Worm (Caenorhabditis elegans) whole organism, late embryonic: ENCODE data around the gene acdh-10.

Experiments
- C08G9.2 ChIP-seq: sonication (generic microtip); optimal IDR thresholded peaks from 2 replicates; lab custom pipeline; 2016; ENCODE audit warnings: mild to moderate bottlenecking, missing genetic modification characterization, moderate library complexity, missing compliant biosample characterization
- F13H6.1 ChIP-seq: sonication (generic microtip); optimal IDR thresholded peaks from 2 replicates; lab custom pipeline; 2016; ENCODE audit warnings: missing genetic modification characterization, missing compliant biosample characterization
- K02D7.2 ChIP-seq: sonication (generic microtip); optimal IDR thresholded peaks from 2 replicates; lab custom pipeline; 2017; ENCODE audit warnings: mild to moderate bottlenecking, missing genetic modification characterization, missing compliant biosample characterization
- T23F11.4 ChIP-seq: fragments of 200-800 bp; sonication (Bioruptor generic); optimal IDR thresholded peaks from 2 replicates; lab custom pipeline; 2018; ENCODE audit warnings: mild to moderate bottlenecking, missing genetic modification characterization, missing compliant biosample characterization
- ama-1 ChIP-seq: fragments of 150-350 bp; optimal IDR thresholded peaks from 2 replicates; lab custom pipeline; 2014
- ceh-14 ChIP-seq: sonication (generic microtip); optimal IDR thresholded peaks from 2 replicates; lab custom pipeline; 2016; ENCODE audit warnings: missing genotype, missing genetic modification characterization, missing compliant biosample characterization
- ceh-18 ChIP-seq: sonication (generic microtip); optimal IDR thresholded peaks from 2 replicates; lab custom pipeline; 2016; ENCODE audit warnings: missing genetic modification characterization, missing compliant biosample characterization
- ceh-19 ChIP-seq: fragments of 200-800 bp; sonication (Bioruptor generic); optimal IDR thresholded peaks from 2 replicates; lab custom pipeline; 2018; ENCODE audit warnings: mild to moderate bottlenecking, missing genetic modification characterization, missing compliant biosample characterization
- ceh-22 ChIP-seq: sonication (generic microtip); optimal IDR thresholded peaks from 2 replicates; lab custom pipeline; 2017; ENCODE audit warnings: missing biosample characterization, missing genetic modification characterization
- ceh-30 ChIP-seq: fragments of 150-350 bp; optimal IDR thresholded peaks from 2 replicates; lab custom pipeline; 2014; ENCODE audit warnings: missing biosample characterization, missing genetic modification characterization
- ceh-48 ChIP-seq: sonication (generic microtip); optimal IDR thresholded peaks from 2 replicates; lab custom pipeline; 2016; ENCODE audit warnings: missing genetic modification characterization, inconsistent platforms, missing compliant biosample characterization
- ceh-9 ChIP-seq: sonication (generic microtip); optimal IDR thresholded peaks from 2 replicates; lab custom pipeline; 2016; ENCODE audit warnings: mild to moderate bottlenecking, missing genetic modification characterization, inconsistent platforms, missing compliant biosample characterization
- dve-1 ChIP-seq: sonication (generic microtip); optimal IDR thresholded peaks from 2 replicates; lab custom pipeline; 2017; ENCODE audit warnings: antibody characterized with exemption, mild to moderate bottlenecking, missing genetic modification characterization, missing compliant biosample characterization
- elt-2 ChIP-seq: sonication (generic microtip); optimal IDR thresholded peaks from 2 replicates; lab custom pipeline; 2016; ENCODE audit warnings: missing genetic modification reagents, missing genetic modification characterization, missing compliant biosample characterization
- fax-1 ChIP-seq: sonication (generic microtip); optimal IDR thresholded peaks from 2 replicates; lab custom pipeline; 2016; ENCODE audit warnings: missing genotype, missing genetic modification characterization, missing compliant biosample characterization
- fkh-10 ChIP-seq: fragments of 150-350 bp; optimal IDR thresholded peaks from 2 replicates; lab custom pipeline; 2014; ENCODE audit warnings: missing biosample characterization, missing genetic modification reagents, missing genetic modification characterization
- hlh-13 ChIP-seq: fragments of 200-800 bp; sonication (Bioruptor generic); optimal IDR thresholded peaks from 2 replicates; lab custom pipeline; 2018; ENCODE audit warnings: mild to moderate bottlenecking, missing genetic modification characterization, missing compliant biosample characterization
- hlh-6 ChIP-seq: sonication (generic microtip); optimal IDR thresholded peaks from 2 replicates; lab custom pipeline; 2016; ENCODE audit warnings: missing genotype, missing genetic modification characterization, missing compliant biosample characterization
- hlh-8 ChIP-seq: sonication (generic microtip); optimal IDR thresholded peaks from 2 replicates; lab custom pipeline; 2016; ENCODE audit warnings: missing genotype, missing genetic modification characterization, missing compliant biosample characterization
- lim-6 ChIP-seq: sonication (generic microtip); optimal IDR thresholded peaks from 2 replicates; lab custom pipeline; 2016; ENCODE audit warnings: missing genetic modification characterization, missing compliant biosample characterization
- nfya-1 ChIP-seq: sonication (generic microtip); optimal IDR thresholded peaks from 2 replicates; lab custom pipeline; 2017; ENCODE audit warnings: missing genetic modification characterization, mild to moderate bottlenecking, missing compliant biosample characterization, antibody characterized with exemption, moderate library complexity
- odd-2 ChIP-seq: sonication (generic microtip); optimal IDR thresholded peaks from 2 replicates; lab custom pipeline; 2017; ENCODE audit warnings: antibody characterized with exemption, mild to moderate bottlenecking, missing genetic modification characterization, missing compliant biosample characterization
- pha-4 ChIP-seq: fragments of 150-350 bp; optimal IDR thresholded peaks from 2 replicates; lab custom pipeline; 2018; ENCODE audit warnings: missing biosample characterization, missing genetic modification reagents, missing genetic modification characterization
- sdc-2 ChIP-seq: sonication (generic microtip); optimal IDR thresholded peaks from 2 replicates; lab custom pipeline; 2016; ENCODE audit warnings: missing genotype, missing genetic modification characterization, missing compliant biosample characterization
- sox-4 ChIP-seq: sonication (generic microtip); optimal IDR thresholded peaks from 2 replicates; lab custom pipeline; 2017; ENCODE audit warnings: mild to moderate bottlenecking, missing genetic modification characterization, inconsistent platforms, missing compliant biosample characterization
- syd-9 ChIP-seq: sonication (generic microtip); optimal IDR thresholded peaks from 2 replicates; lab custom pipeline; 2016; ENCODE audit warnings: mild to moderate bottlenecking, missing genetic modification characterization, moderate library complexity, missing compliant biosample characterization
- tbx-7 ChIP-seq: sonication (generic microtip); optimal IDR thresholded peaks from 2 replicates; lab custom pipeline; 2016; ENCODE audit warnings: missing genotype, missing genetic modification characterization, missing compliant biosample characterization
- ttx-3 ChIP-seq: sonication (generic microtip); optimal IDR thresholded peaks from 2 replicates; lab custom pipeline; 2016; ENCODE audit warnings: missing genetic modification reagents, missing genetic modification characterization, missing compliant biosample characterization
- unc-3 ChIP-seq, 2 experiments: fragments of 200-800 bp in 1 of 2; sonication (Bioruptor generic) in 1 of 2; sonication (generic microtip) in 1 of 2; conservative IDR thresholded peaks in 1 of 2; optimal IDR thresholded peaks in 1 of 2; 2 replicates each; pipeline versions ENCODE4 v1.3.6 to Lab custom; 2016 to 2022; ENCODE audit warnings: missing compliant biosample characterization in 2 of 2, missing genetic modification characterization in 2 of 2, missing genetic modification reagents in 1 of 2
- unc-42 ChIP-seq: sonication (generic microtip); optimal IDR thresholded peaks from 2 replicates; lab custom pipeline; 2016; ENCODE audit warnings: missing genotype, missing genetic modification characterization, missing compliant biosample characterization
- unc-86 ChIP-seq: sonication (generic microtip); optimal IDR thresholded peaks from 2 replicates; lab custom pipeline; 2016; ENCODE audit warnings: missing genetic modification characterization, missing compliant biosample characterization
- ztf-16 ChIP-seq: sonication (generic microtip); optimal IDR thresholded peaks from 2 replicates; lab custom pipeline; 2017; ENCODE audit warnings: missing genetic modification characterization, missing compliant biosample characterization

Gene acdh-10

ce11 chrX:17235749-17236561 lies 21.3 kb upstream of the acdh-10 start, which contains the start of gene dhs-30:
TSS of gene dhs-30 (minus strand) at chrX:17235838.
- no peak for TF ChIP-seq fax-1 (tag; lab: Kevin White, UChicago)
- no peak for TF ChIP-seq tbx-7 (tag; lab: Kevin White, UChicago)
- no peak for TF ChIP-seq ttx-3 (tag; lab: Kevin White, UChicago)
- TF ChIP-seq ceh-19 (GFP tag; lab: Kevin White, UChicago): no peak
- TF ChIP-seq ceh-30 (tag; lab: Kevin White, UChicago): no peak
- no peak for TF ChIP-seq syd-9
- no peak for TF ChIP-seq hlh-13 (GFP tag; lab: Kevin White, UChicago)
- no peak for TF ChIP-seq pha-4 (tag; lab: Kevin White, UChicago)

- no peak for TF ChIP-seq ztf-16 (tag; lab: Kevin White, UChicago)
- no peak for TF ChIP-seq ama-1 (lab: Kevin White, UChicago)
- no peak for TF ChIP-seq hlh-6 (tag; lab: Kevin White, UChicago)
- TF ChIP-seq hlh-8: no peak
- TF ChIP-seq sox-4 (tag; lab: Kevin White, UChicago): no peak
- TF ChIP-seq elt-2: no peak
- TF ChIP-seq K02D7.2 (tag; lab: Kevin White, UChicago): no peak
- TF ChIP-seq ceh-18 (tag; lab: Kevin White, UChicago): no peak
- TF ChIP-seq syd-9: no peak
- TF ChIP-seq F13H6.1 (tag; lab: Kevin White, UChicago): no peak
- no peak for TF ChIP-seq nfya-1
- TF ChIP-seq ceh-48 (tag; lab: Kevin White, UChicago): no peak
- TF ChIP-seq C08G9.2 (tag; lab: Kevin White, UChicago): no peak
- no peak for TF ChIP-seq lim-6 (tag; lab: Kevin White, UChicago)
- no peak for TF ChIP-seq ceh-14
- no peak for TF ChIP-seq unc-42 (tag; lab: Kevin White, UChicago)
- TF ChIP-seq unc-3 (GFP tag; conservative IDR thresholded peaks at IDR 0.05; lab: Robert Waterston, UW): no peak
- TF ChIP-seq unc-3 (tag; optimal IDR thresholded peaks at IDR 0.05; lab: Kevin White, UChicago): no peak
- TF ChIP-seq dve-1 (tag; lab: Kevin White, UChicago): no peak
- no peak for TF ChIP-seq sdc-2 (tag; lab: Kevin White, UChicago)
Observed at ce11 chrX:17234988-17235387, 20.3 kb upstream of the acdh-10 start.

ce11 chrX:17231348-17231747 lies 16.6 kb upstream of the acdh-10 start, which contains the start of gene T25G12.3:
TSS of gene T25G12.3 (plus strand) at chrX:17231648.
- TF ChIP-seq ama-1 (lab: Kevin White, UChicago) (no peak), odd-2 (tag; lab: Kevin White, UChicago) (no peak), K02D7.2 (tag; lab: Kevin White, UChicago) (no peak), sdc-2 (tag; lab: Kevin White, UChicago) (no peak), F13H6.1 (tag; lab: Kevin White, UChicago) (no peak)

DNA sequence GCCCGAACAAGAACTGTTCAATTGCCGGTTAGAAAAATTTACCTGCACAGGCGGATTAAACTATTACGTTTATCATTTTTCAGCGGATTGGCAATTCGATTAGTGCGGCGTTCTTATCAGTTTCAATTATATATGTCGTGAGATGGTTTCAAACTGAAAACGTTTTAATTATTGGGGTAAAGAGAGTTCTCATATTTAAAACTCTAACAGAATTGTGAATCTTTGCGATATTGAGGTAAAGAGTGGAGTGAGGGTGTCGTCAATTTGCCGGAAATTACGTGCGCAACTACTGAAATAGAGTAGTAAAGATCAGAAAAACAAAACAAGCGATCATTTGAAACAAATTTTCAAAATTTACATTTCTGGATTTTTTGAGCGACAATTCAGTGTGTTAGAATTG lies 15.4 kb upstream of the acdh-10 start, which contains the start of gene T25G12.6:
TSS of gene T25G12.6 (minus strand) at position 101 of the 400 bp plus-strand sequence.
- TF ChIP-seq ceh-22 (tag; lab: Kevin White, UChicago) (no peak), unc-86 (tag; lab: Kevin White, UChicago) (no peak), F13H6.1 (tag; lab: Kevin White, UChicago) (no peak), ceh-18 (tag; lab: Kevin White, UChicago) (no peak), syd-9 (no peak), fkh-10 (GFP tag; lab: Kevin White, UChicago) (no peak), ceh-30 (tag; lab: Kevin White, UChicago) (no peak)

DNA sequence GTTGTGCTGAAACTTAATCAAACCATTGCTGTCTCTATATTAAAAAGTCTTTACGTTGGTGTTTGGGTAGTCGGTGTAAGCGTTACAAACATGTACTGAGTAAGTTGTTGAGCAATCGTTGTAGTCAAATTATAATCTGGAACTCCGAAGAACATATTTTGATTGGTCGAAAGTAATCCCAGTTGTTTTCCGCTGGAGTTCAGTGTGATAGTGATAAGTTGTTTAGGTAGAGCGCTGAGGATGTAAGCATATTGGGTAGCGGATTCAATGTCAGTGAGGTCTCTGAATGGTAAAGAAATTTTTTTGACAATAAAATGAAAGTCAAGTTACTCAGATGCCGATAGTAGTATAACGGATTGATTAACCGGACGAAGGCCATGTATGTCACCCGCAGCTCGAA lies 12.7 kb upstream of the acdh-10 start:
- no peak for TF ChIP-seq T23F11.4 (GFP tag; lab: Kevin White, UChicago)
- TF ChIP-seq unc-42 (tag; lab: Kevin White, UChicago): no peak
- no peak for TF ChIP-seq K02D7.2 (tag; lab: Kevin White, UChicago)
- TF ChIP-seq ceh-9 (tag; lab: Kevin White, UChicago): no peak
